Worm (Caenorhabditis elegans) whole organism, mixed stage, embryonic: Measurements from ENCODE around the gene dkc-1.
"Not testable (repeated sequence)": the region's sequence is repeated elsewhere in the genome, so short reads cannot be mapped to it uniquely, and the experiment has no call there.

Experiments used
- M03D4.4 ChIP-seq: sonication (generic microtip); optimal IDR thresholded peaks from 2 replicates; lab custom pipeline; 2017; ENCODE audit warnings: mild to moderate bottlenecking, missing genetic modification characterization, missing compliant biosample characterization
- bed-3 ChIP-seq: fragments of 200-800 bp; sonication (Bioruptor generic); optimal IDR thresholded peaks from 3 replicates; lab custom pipeline; 2018; ENCODE audit warnings: mild to moderate bottlenecking, missing genetic modification characterization, moderate library complexity, missing compliant biosample characterization
- blmp-1 ChIP-seq: fragments of 150-350 bp; optimal IDR thresholded peaks from 2 replicates; lab custom pipeline; 2014; ENCODE audit warnings: missing biosample characterization, missing genetic modification characterization
- ceh-39 ChIP-seq: fragments of 150-350 bp; optimal IDR thresholded peaks from 2 replicates; lab custom pipeline; 2014; ENCODE audit warnings: missing biosample characterization, missing genetic modification characterization
- ceh-43 ChIP-seq: fragments of 200-800 bp; sonication (Bioruptor generic); optimal IDR thresholded peaks from 2 replicates; lab custom pipeline; 2018; ENCODE audit warnings: mild to moderate bottlenecking, missing genetic modification characterization, moderate library complexity, missing compliant biosample characterization
- ceh-83 ChIP-seq: fragments of 200-800 bp; sonication (Bioruptor generic); optimal IDR thresholded peaks from 2 replicates; lab custom pipeline; 2018; ENCODE audit warnings: mild to moderate bottlenecking, missing genetic modification characterization, missing compliant biosample characterization
- ces-1 ChIP-seq: fragments of 150-350 bp; optimal IDR thresholded peaks from 2 replicates; lab custom pipeline; 2014; ENCODE audit warnings: missing biosample characterization, missing genetic modification reagents, missing genetic modification characterization
- drap-1 ChIP-seq: fragments of 200-800 bp; sonication (Bioruptor generic); optimal IDR thresholded peaks from 3 replicates; lab custom pipeline; 2018; ENCODE audit warnings: mild to moderate bottlenecking, missing genetic modification characterization, missing compliant biosample characterization
- elt-1 ChIP-seq: sonication (generic microtip); optimal IDR thresholded peaks from 2 replicates; lab custom pipeline; 2017; ENCODE audit warnings: missing genetic modification characterization, mild to moderate bottlenecking, missing compliant biosample characterization, antibody characterized with exemption, moderate library complexity, borderline replicate concordance; ENCODE audit not compliant: insufficient read depth
- elt-3 ChIP-seq: fragments of 150-350 bp; optimal IDR thresholded peaks from 2 replicates; lab custom pipeline; 2014; ENCODE audit warnings: missing biosample characterization, missing genetic modification characterization
- flh-1 ChIP-seq: fragments of 200-800 bp; sonication (Bioruptor generic); optimal IDR thresholded peaks from 2 replicates; lab custom pipeline; 2018; ENCODE audit warnings: mild to moderate bottlenecking, missing genetic modification characterization, moderate library complexity, missing compliant biosample characterization
- ham-2 ChIP-seq: fragments of 200-800 bp; sonication (Bioruptor generic); optimal IDR thresholded peaks from 2 replicates; lab custom pipeline; 2018; ENCODE audit warnings: mild to moderate bottlenecking, missing genetic modification characterization, missing compliant biosample characterization
- hlh-1 ChIP-seq: fragments of 150-350 bp; optimal IDR thresholded peaks from 2 replicates; lab custom pipeline; 2014; ENCODE audit warnings: missing biosample characterization, missing genetic modification reagents, missing genetic modification characterization
- lin-13 ChIP-seq: fragments of 150-350 bp; optimal IDR thresholded peaks from 2 replicates; lab custom pipeline; 2014; ENCODE audit warnings: missing biosample characterization, missing genetic modification characterization
- lin-32 ChIP-seq: fragments of 200-800 bp; sonication (Bioruptor generic); optimal IDR thresholded peaks from 2 replicates; lab custom pipeline; 2018; ENCODE audit warnings: mild to moderate bottlenecking, missing genetic modification characterization, missing compliant biosample characterization
- lsy-2 ChIP-seq: fragments of 150-350 bp; optimal IDR thresholded peaks from 2 replicates; lab custom pipeline; 2014; ENCODE audit warnings: missing biosample characterization, missing genetic modification characterization
- mab-5 ChIP-seq: fragments of 150-350 bp; optimal IDR thresholded peaks from 2 replicates; lab custom pipeline; 2014; ENCODE audit warnings: missing biosample characterization, missing genetic modification characterization
- mep-1 ChIP-seq: fragments of 150-350 bp; optimal IDR thresholded peaks from 2 replicates; lab custom pipeline; 2017; ENCODE audit warnings: missing biosample characterization, missing genetic modification reagents, missing genetic modification characterization, inconsistent platforms
- mls-2 ChIP-seq: sonication (generic microtip); optimal IDR thresholded peaks from 2 replicates; lab custom pipeline; 2016; ENCODE audit warnings: mild to moderate bottlenecking, missing genetic modification characterization, moderate library complexity, missing compliant biosample characterization
- nhr-12 ChIP-seq: fragments of 150-350 bp; optimal IDR thresholded peaks from 2 replicates; lab custom pipeline; 2014; ENCODE audit warnings: missing biosample characterization, missing genetic modification characterization
- nhr-2 ChIP-seq: fragments of 150-350 bp; optimal IDR thresholded peaks from 2 replicates; lab custom pipeline; 2014; ENCODE audit warnings: missing biosample characterization, missing genetic modification characterization
- nhr-237 ChIP-seq: fragments of 150-350 bp; optimal IDR thresholded peaks from 2 replicates; lab custom pipeline; 2014; ENCODE audit warnings: missing biosample characterization, missing genetic modification characterization
- nhr-28 ChIP-seq: fragments of 150-350 bp; optimal IDR thresholded peaks from 2 replicates; lab custom pipeline; 2014; ENCODE audit warnings: missing biosample characterization, missing genetic modification characterization
- pha-4 ChIP-seq: fragments of 150-350 bp; optimal IDR thresholded peaks from 2 replicates; lab custom pipeline; 2018; ENCODE audit warnings: missing biosample characterization, missing genetic modification reagents, missing genetic modification characterization
- sem-2 ChIP-seq: fragments of 200-800 bp; sonication (Bioruptor generic); optimal IDR thresholded peaks from 2 replicates; lab custom pipeline; 2018; ENCODE audit warnings: mild to moderate bottlenecking, missing genetic modification characterization, missing compliant biosample characterization
- snpc-4 ChIP-seq: fragments of 150-350 bp; optimal IDR thresholded peaks from 2 replicates; lab custom pipeline; 2014; ENCODE audit warnings: missing biosample characterization, missing genetic modification characterization
- tbx-8 ChIP-seq: fragments of 200-800 bp; sonication (Bioruptor generic); optimal IDR thresholded peaks from 2 replicates; lab custom pipeline; 2018; ENCODE audit warnings: mild to moderate bottlenecking, missing genetic modification characterization, moderate library complexity, missing compliant biosample characterization
- unc-120 ChIP-seq: sonication (generic microtip); optimal IDR thresholded peaks from 2 replicates; lab custom pipeline; 2017; ENCODE audit warnings: missing genetic modification characterization, missing compliant biosample characterization; ENCODE audit not compliant: poor library complexity, severe bottlenecking
- unc-39 ChIP-seq: fragments of 150-350 bp; optimal IDR thresholded peaks from 2 replicates; lab custom pipeline; 2014; ENCODE audit warnings: missing biosample characterization, missing genetic modification characterization
- unc-62 ChIP-seq: fragments of 150-350 bp; optimal IDR thresholded peaks from 2 replicates; lab custom pipeline; 2014; ENCODE audit warnings: missing biosample characterization, missing genetic modification reagents, missing genetic modification characterization
- zip-8 ChIP-seq: fragments of 150-350 bp; optimal IDR thresholded peaks from 2 replicates; lab custom pipeline; 2014; ENCODE audit warnings: missing biosample characterization, missing genetic modification characterization

dkc-1 gene

DNA sequence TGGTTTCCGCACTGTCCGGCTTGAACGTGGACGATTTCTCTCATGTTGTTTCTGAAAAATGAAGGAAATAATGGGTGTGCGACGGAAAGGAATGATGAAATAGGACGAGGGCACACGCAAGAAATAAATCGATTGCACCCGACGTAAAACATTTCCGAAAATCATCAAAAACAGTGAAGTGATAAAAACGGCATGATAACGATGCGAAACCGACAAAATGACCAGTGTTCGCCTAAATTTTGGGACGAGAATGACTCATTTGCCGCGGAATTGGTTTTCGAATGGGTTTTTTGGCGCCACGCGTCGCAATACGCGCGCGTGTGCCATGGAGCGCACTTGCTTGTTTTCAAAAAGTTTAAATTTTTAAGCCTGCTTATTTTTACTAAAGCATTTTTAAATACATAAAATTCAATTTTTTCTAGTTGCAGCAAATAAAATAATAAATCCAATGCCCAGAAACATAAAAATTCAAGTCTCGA, 5.8 kb upstream of the dkc-1 start, which contains the start of the genes tbb-1 and rib-2:
Gene tbb-1, minus strand, starts transcription at position 51 of the 479 bp plus-strand sequence.
Gene rib-2, plus strand, starts transcription at position 429 of the 479 bp plus-strand sequence.
- TF ChIP-seq ceh-83 (GFP tag; lab: Kevin White, UChicago) (peak; percentile 30), nhr-28 (tag; lab: Kevin White, UChicago) (no peak), ces-1 (peak; percentile 17), sem-2 (GFP tag; lab: Kevin White, UChicago) (no peak), ceh-39 (tag; lab: Kevin White, UChicago) (peak; percentile 60), elt-3 (no peak), unc-120 (tag; lab: Kevin White, UChicago) (no peak), pha-4 (tag; lab: Kevin White, UChicago) (peak; percentile 18), bed-3 (GFP tag; lab: Kevin White, UChicago) (no peak), mab-5 (tag; lab: Kevin White, UChicago) (no peak), nhr-237 (tag; lab: Kevin White, UChicago) (peak; percentile 76), hlh-1 (tag; lab: Kevin White, UChicago) (peak; percentile 17), lin-13 (peak; percentile 55), drap-1 (GFP tag; lab: Kevin White, UChicago) (peak; percentile 28), mep-1 (tag; lab: Kevin White, UChicago) (peak; percentile 93), lsy-2 (tag; lab: Kevin White, UChicago) (peak; percentile 70)

ce11 chrIII:10746406-10746807, 1.8 kb upstream of the dkc-1 start:
- TF ChIP-seq lin-32 (GFP tag; lab: Kevin White, UChicago) (no peak), unc-39 (tag; lab: Kevin White, UChicago) (no peak), bed-3 (GFP tag; lab: Kevin White, UChicago) (no peak), lin-13 (no peak), sem-2 (GFP tag; lab: Kevin White, UChicago) (no peak), nhr-12 (tag; lab: Kevin White, UChicago) (no peak), tbx-8 (no peak)

- not testable (repeated sequence) for TF ChIP-seq ceh-39 (tag; lab: Kevin White, UChicago); tbx-8; M03D4.4 (tag; lab: Kevin White, UChicago)
- TF ChIP-seq, all 35 proteins: peak for 0; not testable (repeated sequence) for 35
These were observed 1.8 kb downstream of the dkc-1 start, which contains the start of gene enu-3.6 for ce11 chrIII:10750043-10750442. TSS of gene enu-3.6 (plus strand) at chrIII:10750434.

ce11 chrIII:10754379-10754778, 6.2 kb downstream of the dkc-1 start:
- no peak for TF ChIP-seq M03D4.4 (tag; lab: Kevin White, UChicago)
- TF ChIP-seq ceh-83 (GFP tag; lab: Kevin White, UChicago), result no peak
- TF ChIP-seq bed-3 (GFP tag; lab: Kevin White, UChicago), result no peak
- TF ChIP-seq ham-2, result no peak
- TF ChIP-seq nhr-28 (tag; lab: Kevin White, UChicago), result no peak
- TF ChIP-seq unc-62, result no peak
- no peak for TF ChIP-seq mab-5 (tag; lab: Kevin White, UChicago)
- no peak for TF ChIP-seq snpc-4 (tag; lab: Kevin White, UChicago)
- no peak for TF ChIP-seq nhr-12 (tag; lab: Kevin White, UChicago)
- no peak for TF ChIP-seq zip-8 (tag; lab: Kevin White, UChicago)
- no peak for TF ChIP-seq flh-1 (GFP tag; lab: Kevin White, UChicago)
- TF ChIP-seq pha-4 (tag; lab: Kevin White, UChicago), result no peak
- TF ChIP-seq mep-1 (tag; lab: Kevin White, UChicago), result no peak
- no peak for TF ChIP-seq lin-32 (GFP tag; lab: Kevin White, UChicago)
- TF ChIP-seq hlh-1 (tag; lab: Kevin White, UChicago), result no peak
- TF ChIP-seq ceh-43 (GFP tag; lab: Kevin White, UChicago), result no peak

- TF ChIP-seq elt-1 (tag; lab: Kevin White, UChicago) (no peak), tbx-8 (no peak), unc-120 (tag; lab: Kevin White, UChicago) (no peak), ham-2 (no peak), mls-2 (tag; lab: Kevin White, UChicago) (no peak), mab-5 (tag; lab: Kevin White, UChicago) (no peak), blmp-1 (tag; lab: Kevin White, UChicago) (no peak), unc-39 (tag; lab: Kevin White, UChicago) (no peak), zip-8 (tag; lab: Kevin White, UChicago) (no peak), drap-1 (GFP tag; lab: Kevin White, UChicago) (no peak), pha-4 (tag; lab: Kevin White, UChicago) (no peak), lin-32 (GFP tag; lab: Kevin White, UChicago) (no peak), nhr-237 (tag; lab: Kevin White, UChicago) (no peak), lin-13 (no peak), nhr-2 (tag; lab: Kevin White, UChicago) (no peak), bed-3 (GFP tag; lab: Kevin White, UChicago) (no peak)
These were observed 7.3 kb downstream of the dkc-1 start, which contains the start of gene hpl-2 for ce11 chrIII:10755480-10756066. TSS of gene hpl-2 (minus strand) at chrIII:10755530.
